Fruit fly (Drosophila melanogaster) whole organism, prepupa: ENCODE results near the gene CG5861.

Source experiments
- Blimp-1 ChIP-seq: fragments of 200-800 bp; sonication (Bioruptor generic); optimal IDR thresholded peaks from 3 replicates; lab custom pipeline; 2017; ENCODE audit warnings: missing biosample characterization, missing genetic modification characterization, mild to moderate bottlenecking, moderate library complexity, missing genetic modification reagents
- CG10631 ChIP-seq: fragments of 200-800 bp; sonication (Bioruptor generic); optimal IDR thresholded peaks from 2 replicates; lab custom pipeline; 2016; ENCODE audit warnings: missing biosample characterization, missing genetic modification characterization
- CG10669 ChIP-seq: fragments of 200-800 bp; sonication (Bioruptor generic); optimal IDR thresholded peaks from 3 replicates; lab custom pipeline; 2018; ENCODE audit warnings: missing biosample characterization, mild to moderate bottlenecking, missing genetic modification characterization, moderate library complexity
- CG11294 ChIP-seq: fragments of 200-800 bp; sonication (Bioruptor generic); IDR thresholded peaks from 2 replicates; pipeline ENCODE4 v1.3.6; 2022; ENCODE audit warnings: missing biosample characterization, missing genetic modification characterization
- CG11902 ChIP-seq: fragments of 200-800 bp; sonication (Bioruptor generic); optimal IDR thresholded peaks from 3 replicates; lab custom pipeline; 2016; ENCODE audit warnings: missing biosample characterization, missing genetic modification characterization
- CG1621 ChIP-seq: fragments of 200-800 bp; sonication (Bioruptor generic); optimal IDR thresholded peaks from 3 replicates; lab custom pipeline; 2018; ENCODE audit warnings: missing biosample characterization, mild to moderate bottlenecking, missing genetic modification characterization
- CG16779 ChIP-seq: fragments of 200-800 bp; sonication (Bioruptor generic); optimal IDR thresholded peaks from 3 replicates; lab custom pipeline; 2017; ENCODE audit warnings: missing biosample characterization, mild to moderate bottlenecking, missing genetic modification characterization
- CG3032 ChIP-seq: fragments of 200-800 bp; optimal IDR thresholded peaks from 2 replicates; lab custom pipeline; 2019; ENCODE audit warnings: missing biosample characterization, mild to moderate bottlenecking, missing genetic modification characterization, moderate library complexity
- CG31627 ChIP-seq: fragments of 200-800 bp; sonication (Bioruptor generic); optimal IDR thresholded peaks from 3 replicates; lab custom pipeline; 2016; ENCODE audit warnings: missing biosample characterization, missing genetic modification characterization
- CG34406 ChIP-seq: fragments of 200-800 bp; sonication (Bioruptor generic); optimal IDR thresholded peaks from 3 replicates; lab custom pipeline; 2016; ENCODE audit warnings: missing biosample characterization, missing genetic modification characterization
- CG3919 ChIP-seq: fragments of 200-800 bp; sonication (Bioruptor generic); optimal IDR thresholded peaks from 3 replicates; lab custom pipeline; 2016; ENCODE audit warnings: missing biosample characterization, missing genetic modification characterization
- CG4318 ChIP-seq: fragments of 200-800 bp; sonication (Bioruptor generic); optimal IDR thresholded peaks from 3 replicates; lab custom pipeline; 2017; ENCODE audit warnings: missing biosample characterization, mild to moderate bottlenecking, missing genetic modification characterization
- CG6163 ChIP-seq: fragments of 200-800 bp; sonication (Bioruptor generic); IDR thresholded peaks from 3 replicates; pipeline ENCODE4 v1.3.6; 2022; ENCODE audit warnings: missing biosample characterization, missing genetic modification characterization
- CG6792 ChIP-seq: fragments of 200-800 bp; sonication (Bioruptor generic); optimal IDR thresholded peaks from 3 replicates; lab custom pipeline; 2016; ENCODE audit warnings: missing biosample characterization, missing genetic modification characterization
- CG6854 ChIP-seq: fragments of 200-800 bp; sonication (Bioruptor generic); optimal IDR thresholded peaks from 2 replicates; lab custom pipeline; 2017; ENCODE audit warnings: missing biosample characterization, mild to moderate bottlenecking, missing genetic modification characterization
- CG7368 ChIP-seq: fragments of 200-800 bp; sonication (Bioruptor generic); optimal IDR thresholded peaks from 3 replicates; lab custom pipeline; 2016; ENCODE audit warnings: missing biosample characterization, missing genetic modification characterization
- CG8319 ChIP-seq: fragments of 200-800 bp; sonication (Bioruptor generic); optimal IDR thresholded peaks from 3 replicates; lab custom pipeline; 2016; ENCODE audit warnings: missing biosample characterization, missing genetic modification characterization
- CG8632 ChIP-seq: fragments of 200-800 bp; sonication (Bioruptor generic); optimal IDR thresholded peaks from 3 replicates; lab custom pipeline; 2016; ENCODE audit warnings: missing biosample characterization, missing genetic modification characterization
- CG9139 ChIP-seq: fragments of 200-800 bp; sonication (Bioruptor generic); optimal IDR thresholded peaks from 3 replicates; lab custom pipeline; 2017; ENCODE audit warnings: missing biosample characterization, mild to moderate bottlenecking, missing genetic modification characterization
- Eip78C ChIP-seq: fragments of 200-800 bp; sonication (Bioruptor generic); peaks from one replicate; lab custom pipeline; 2016; ENCODE audit warnings: missing biosample characterization, missing genetic modification characterization
- Eip93F ChIP-seq: fragments of 200-800 bp; sonication (Bioruptor generic); optimal IDR thresholded peaks from 2 replicates; lab custom pipeline; 2016; ENCODE audit warnings: missing biosample characterization, mild to moderate bottlenecking, missing genetic modification characterization
- Ets21C ChIP-seq: fragments of 200-800 bp; sonication (Bioruptor generic); optimal IDR thresholded peaks from 3 replicates; lab custom pipeline; 2016; ENCODE audit warnings: missing biosample characterization, missing genetic modification characterization
- Ets96B ChIP-seq: fragments of 200-800 bp; optimal IDR thresholded peaks from 2 replicates; lab custom pipeline; 2019; ENCODE audit warnings: missing biosample characterization, mild to moderate bottlenecking, missing genetic modification characterization, moderate library complexity
- Hr38 ChIP-seq: sonication (Bioruptor generic); optimal IDR thresholded peaks from 2 replicates; lab custom pipeline; 2016; ENCODE audit warnings: missing biosample characterization, missing genetic modification characterization
- Hr4 ChIP-seq: fragments of 200-800 bp; sonication (Bioruptor generic); optimal IDR thresholded peaks from 3 replicates; lab custom pipeline; 2016; ENCODE audit warnings: missing biosample characterization, missing genetic modification characterization
- Met ChIP-seq: fragments of 200-800 bp; sonication (Bioruptor generic); optimal IDR thresholded peaks from 3 replicates; lab custom pipeline; 2016; ENCODE audit warnings: missing biosample characterization, missing genetic modification characterization
- OdsH ChIP-seq: fragments of 200-800 bp; sonication (Bioruptor generic); optimal IDR thresholded peaks from 3 replicates; lab custom pipeline; 2016; ENCODE audit warnings: missing biosample characterization, missing genetic modification characterization
- Smox ChIP-seq: fragments of 200-800 bp; sonication (Bioruptor generic); optimal IDR thresholded peaks from 3 replicates; lab custom pipeline; 2016; ENCODE audit warnings: missing biosample characterization, missing genetic modification characterization
- Sox102F ChIP-seq: fragments of 200-800 bp; sonication (Bioruptor generic); optimal IDR thresholded peaks from 2 replicates; lab custom pipeline; 2016; ENCODE audit warnings: missing biosample characterization, mild to moderate bottlenecking, missing genetic modification characterization
- Sox15 ChIP-seq: fragments of 200-800 bp; sonication (Bioruptor generic); optimal IDR thresholded peaks from 3 replicates; lab custom pipeline; 2016; ENCODE audit warnings: missing biosample characterization, missing genetic modification characterization
- achi ChIP-seq: fragments of 200-800 bp; sonication (Bioruptor generic); optimal IDR thresholded peaks from 3 replicates; lab custom pipeline; 2016; ENCODE audit warnings: missing biosample characterization, missing genetic modification characterization
- acj6 ChIP-seq: fragments of 200-800 bp; sonication (Bioruptor generic); optimal IDR thresholded peaks from 3 replicates; lab custom pipeline; 2016; ENCODE audit warnings: missing biosample characterization, missing genetic modification characterization
- dac ChIP-seq: fragments of 200-800 bp; sonication (Bioruptor generic); optimal IDR thresholded peaks from 2 replicates; lab custom pipeline; 2017; ENCODE audit warnings: missing biosample characterization, mild to moderate bottlenecking, missing genetic modification characterization
- dsx ChIP-seq: fragments of 200-800 bp; optimal IDR thresholded peaks from 3 replicates; lab custom pipeline; 2019; ENCODE audit warnings: missing biosample characterization, mild to moderate bottlenecking, missing genetic modification characterization, moderate library complexity; ENCODE audit not compliant: poor library complexity, severe bottlenecking
- eg ChIP-seq: fragments of 200-800 bp; sonication (Bioruptor generic); IDR thresholded peaks from 3 replicates; pipeline ENCODE4 v1.3.6; 2022; ENCODE audit warnings: missing biosample characterization, missing genetic modification characterization
- fd85E ChIP-seq: fragments of 200-800 bp; sonication (Bioruptor generic); optimal IDR thresholded peaks from 3 replicates; lab custom pipeline; 2016; ENCODE audit warnings: missing biosample characterization, missing genetic modification characterization
- fkh ChIP-seq: fragments of 200-800 bp; sonication (Bioruptor generic); optimal IDR thresholded peaks from 3 replicates; lab custom pipeline; 2017; ENCODE audit warnings: missing biosample characterization, mild to moderate bottlenecking, missing genetic modification characterization, moderate library complexity
- net ChIP-seq: fragments of 200-800 bp; sonication (Bioruptor generic); optimal IDR thresholded peaks from 3 replicates; lab custom pipeline; 2016; ENCODE audit warnings: missing biosample characterization, missing genetic modification characterization
- pdm3 ChIP-seq: fragments of 200-800 bp; sonication (Bioruptor generic); optimal IDR thresholded peaks from 3 replicates; lab custom pipeline; 2016; ENCODE audit warnings: missing biosample characterization, missing genetic modification characterization
- salr ChIP-seq, 2 experiments: fragments of 200-800 bp; sonication (Bioruptor generic); optimal IDR thresholded peaks; 3 replicates each; lab custom pipeline; 2016 to 2018; ENCODE audit warnings: missing biosample characterization in 2 of 2, missing genetic modification characterization in 2 of 2, mild to moderate bottlenecking in 1 of 2
- spab ChIP-seq: fragments of 200-800 bp; sonication (Bioruptor generic); optimal IDR thresholded peaks from 2 replicates; lab custom pipeline; 2017; ENCODE audit warnings: missing biosample characterization, mild to moderate bottlenecking, missing genetic modification characterization, missing genetic modification reagents
- vri ChIP-seq: fragments of 200-800 bp; sonication (Bioruptor generic); optimal IDR thresholded peaks from 3 replicates; lab custom pipeline; 2016; ENCODE audit warnings: missing biosample characterization, mild to moderate bottlenecking, missing genetic modification characterization

Gene CG5861

DNA sequence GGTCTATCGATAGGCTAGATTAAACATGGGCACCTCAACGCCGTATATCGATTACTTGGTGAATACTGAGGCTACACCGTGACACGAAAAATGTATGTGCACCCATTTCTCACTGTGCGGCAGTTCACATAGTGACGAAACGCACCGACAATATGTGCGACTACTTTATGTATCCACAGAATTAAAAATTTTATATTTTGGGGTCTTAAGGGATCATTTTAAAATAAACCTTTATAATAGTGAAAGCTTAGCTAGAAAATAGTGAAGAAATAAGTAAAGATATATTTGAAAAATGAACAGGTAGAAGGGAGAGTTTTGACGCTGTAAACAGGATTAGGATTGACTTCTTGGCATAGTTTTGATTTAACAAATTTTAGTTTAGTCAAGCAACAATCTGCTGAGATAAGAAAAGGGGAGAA, 22.0 kb upstream of the CG5861 start, which contains the start of gene mRpL4:
mRpL4 (minus strand) TSS at position 31 of the 419 bp plus-strand sequence.
- TF ChIP-seq CG1621 (tag; lab: Kevin White, UChicago) (peak; percentile 52), Hr4 (GFP tag; lab: Kevin White, UChicago) (peak; percentile 73), fd85E (GFP tag; lab: Kevin White, UChicago) (no peak), pdm3 (GFP tag; lab: Kevin White, UChicago) (no peak), CG6792 (peak; percentile 45), salr (GFP tag; optimal IDR thresholded peaks at IDR 0.05; lab: Kevin White, UChicago) (no peak), Ets21C (GFP tag; lab: Kevin White, UChicago) (peak; percentile 44), CG8319 (GFP tag; lab: Kevin White, UChicago) (peak; percentile 21), Sox15 (peak; percentile 1), CG31627 (GFP tag; lab: Kevin White, UChicago) (peak; percentile 69), CG3032 (no peak), net (GFP tag; lab: Kevin White, UChicago) (no peak), CG10631 (GFP tag; lab: Kevin White, UChicago) (peak; percentile 56), CG4318 (no peak), eg (GFP tag; lab: Robert Waterston, UW) (no peak), OdsH (no peak), acj6 (GFP tag; lab: Kevin White, UChicago) (peak; percentile 39), Hr38 (GFP tag; lab: Kevin White, UChicago) (peak; percentile 11), Eip93F (no peak), fkh (peak; percentile 59), vri (GFP tag; lab: Kevin White, UChicago) (no peak), CG7368 (GFP tag; lab: Kevin White, UChicago) (no peak)

DNA sequence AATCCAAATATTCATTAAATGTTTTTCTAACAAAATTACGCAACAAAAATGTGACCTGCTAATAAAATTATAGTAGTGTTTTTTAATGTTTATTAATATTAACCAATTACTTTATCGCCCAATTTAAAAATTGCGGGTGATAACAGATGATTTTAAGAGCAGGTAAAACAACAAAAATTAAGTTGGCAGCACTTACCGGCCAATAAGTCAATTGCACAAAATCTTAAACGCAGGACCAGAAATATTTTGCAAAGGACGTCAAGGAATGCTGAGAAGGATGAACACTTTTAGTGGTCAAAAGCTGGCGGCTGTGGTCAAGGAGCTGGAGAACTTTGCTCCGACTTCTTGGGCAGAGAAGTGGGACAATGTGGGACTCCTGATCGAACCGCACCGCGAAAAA, 19.8 kb upstream of the CG5861 start, which contains the start of gene CG4278:
CG4278 (plus strand) TSS at position 178 of the 400 bp plus-strand sequence.
- no peak for TF ChIP-seq CG3919 (GFP tag; lab: Kevin White, UChicago)
- no peak for TF ChIP-seq achi (GFP tag; lab: Kevin White, UChicago)
- no peak for TF ChIP-seq dsx
- TF ChIP-seq Sox102F (GFP tag; lab: Kevin White, UChicago): no peak
- no peak for TF ChIP-seq spab (GFP tag; lab: Kevin White, UChicago)

DNA sequence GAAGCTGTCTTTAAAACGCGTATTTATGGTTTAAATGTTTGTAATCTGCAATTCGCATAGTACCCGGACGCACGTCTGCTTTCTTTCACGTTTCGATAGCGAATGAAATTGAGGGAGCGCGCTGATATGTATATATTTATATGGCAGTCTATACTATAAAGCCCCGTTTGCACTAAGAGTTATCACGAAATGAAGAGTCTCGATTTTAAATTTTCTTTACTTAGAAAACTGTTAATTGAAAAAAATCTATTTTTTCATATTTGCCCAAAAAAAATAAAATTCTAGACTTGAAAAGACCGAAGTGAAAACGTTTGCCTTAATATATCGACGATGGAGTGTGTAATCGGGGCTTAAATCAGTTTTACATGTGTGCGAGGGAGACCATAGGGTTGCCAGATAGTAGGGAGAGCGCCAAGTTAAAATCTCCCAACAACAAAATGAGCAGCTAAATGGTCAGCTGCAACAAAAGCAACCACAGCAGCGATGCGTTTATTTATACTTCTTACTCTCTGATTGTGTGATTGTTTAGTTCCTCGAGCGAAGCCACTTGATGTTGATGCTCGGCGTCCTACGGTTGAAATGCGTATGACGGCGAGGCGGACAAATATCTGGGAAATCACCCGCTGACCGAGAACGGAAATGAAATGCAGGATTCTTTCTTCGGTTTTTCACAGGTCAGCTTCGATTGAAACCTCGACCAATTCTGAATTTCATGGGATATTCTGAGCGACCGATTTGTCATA, 18.6 kb upstream of the CG5861 start, which contains the start of gene cact:
cact (minus strand) TSS at position 693 of the 743 bp plus-strand sequence.
- peak; percentile 98 for TF ChIP-seq Eip78C (GFP tag; lab: Kevin White, UChicago)
- peak; percentile 84 for TF ChIP-seq vri (GFP tag; lab: Kevin White, UChicago)
- peak; percentile 69 for TF ChIP-seq spab (GFP tag; lab: Kevin White, UChicago)
- peak; percentile 92 for TF ChIP-seq CG34406
- TF ChIP-seq CG4318: peak; percentile 83
- peak; percentile 23 for TF ChIP-seq Blimp-1
- peak; percentile 93 for TF ChIP-seq CG10631 (GFP tag; lab: Kevin White, UChicago)
- TF ChIP-seq Met (GFP tag; lab: Kevin White, UChicago): peak; percentile 94
- TF ChIP-seq CG8319 (GFP tag; lab: Kevin White, UChicago): peak; percentile 87
- peak; percentile 87 for TF ChIP-seq dac
- peak; percentile 93 for TF ChIP-seq Ets96B (tag; lab: Kevin White, UChicago)
- peak; percentile 85 for TF ChIP-seq CG10669 (GFP tag; lab: Kevin White, UChicago)
- peak; percentile 93 for TF ChIP-seq acj6 (GFP tag; lab: Kevin White, UChicago)
- TF ChIP-seq CG6854 (GFP tag; lab: Kevin White, UChicago): peak; percentile 49
- TF ChIP-seq CG8632 (GFP tag; lab: Kevin White, UChicago): peak; percentile 88
- TF ChIP-seq achi (GFP tag; lab: Kevin White, UChicago): peak; percentile 92
- TF ChIP-seq CG9139: peak; percentile 37
- peak; percentile 92 for TF ChIP-seq eg (GFP tag; lab: Robert Waterston, UW)
- peak; percentile 84 for TF ChIP-seq CG16779 (tag; lab: Kevin White, UChicago)
- peak; percentile 94 for TF ChIP-seq OdsH
- TF ChIP-seq Hr4 (GFP tag; lab: Kevin White, UChicago): peak; percentile 96
- TF ChIP-seq CG6792: peak; percentile 91
- TF ChIP-seq Smox (GFP tag; lab: Kevin White, UChicago): peak; percentile 95
- peak; percentile 92 for TF ChIP-seq Ets21C (GFP tag; lab: Kevin White, UChicago)
- peak; percentile 78 for TF ChIP-seq CG7368 (GFP tag; lab: Kevin White, UChicago)
- peak; percentile 52 for TF ChIP-seq fd85E (GFP tag; lab: Kevin White, UChicago)
- peak; percentile 94 for TF ChIP-seq CG6163 (GFP tag; lab: Robert Waterston, UW)
- peak; percentile 68 for TF ChIP-seq CG1621 (tag; lab: Kevin White, UChicago)
- TF ChIP-seq CG3032: peak; percentile 88
- TF ChIP-seq Hr38 (GFP tag; lab: Kevin White, UChicago): peak; percentile 59
- TF ChIP-seq CG3919 (GFP tag; lab: Kevin White, UChicago): peak; percentile 89
- TF ChIP-seq Eip93F: peak; percentile 91
- peak; percentile 86 for TF ChIP-seq CG11294
- peak; percentile 82 for TF ChIP-seq CG11902 (GFP tag; lab: Kevin White, UChicago)
- peak; percentile 93 for TF ChIP-seq net (GFP tag; lab: Kevin White, UChicago)
- peak; percentile 89 for TF ChIP-seq Sox15
- peak; percentile 85 for TF ChIP-seq dsx
